Worm (Caenorhabditis elegans): ENCODE measurements around the gene rha-1.

DNA sequence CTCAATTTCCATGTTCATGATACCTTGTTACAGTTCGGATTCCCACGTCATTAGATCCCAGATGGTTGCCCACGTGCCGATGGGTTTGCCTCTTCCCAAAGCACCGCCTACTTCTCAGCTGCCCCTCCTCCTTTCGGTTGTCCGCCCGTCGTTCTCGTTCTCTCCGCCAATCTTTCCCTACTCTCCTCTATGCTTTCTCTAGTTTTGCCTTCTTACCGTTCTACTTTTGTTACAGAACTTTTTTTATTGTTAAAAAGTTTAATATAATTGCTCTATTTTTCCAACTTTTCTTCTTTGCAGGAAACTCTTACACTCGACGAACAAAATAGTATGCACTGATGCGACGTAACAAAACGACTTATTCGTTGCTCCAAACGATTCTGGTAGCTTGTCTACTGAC lies 13.1 kb upstream of the rha-1 start, which contains the start of gene lat-1:
- TF ChIP-seq ztf-26 (tag; optimal IDR thresholded peaks at IDR 0.05) (no peak), ama-1 (optimal IDR thresholded peaks at IDR 0.05) (no peak), ama-1 (GFP tag; optimal IDR thresholded peaks at IDR 0.05) (no peak), F23B12.7 (tag; optimal IDR thresholded peaks at IDR 0.05; ENCODE audit: insufficient read depth) (no peak), efl-1 (GFP tag; optimal IDR thresholded peaks at IDR 0.05) (no peak), unc-62 (GFP tag; optimal IDR thresholded peaks at IDR 0.05) (no peak)
